Worm (Caenorhabditis elegans): ENCODE results near the gene W04E12.3.

DNA sequence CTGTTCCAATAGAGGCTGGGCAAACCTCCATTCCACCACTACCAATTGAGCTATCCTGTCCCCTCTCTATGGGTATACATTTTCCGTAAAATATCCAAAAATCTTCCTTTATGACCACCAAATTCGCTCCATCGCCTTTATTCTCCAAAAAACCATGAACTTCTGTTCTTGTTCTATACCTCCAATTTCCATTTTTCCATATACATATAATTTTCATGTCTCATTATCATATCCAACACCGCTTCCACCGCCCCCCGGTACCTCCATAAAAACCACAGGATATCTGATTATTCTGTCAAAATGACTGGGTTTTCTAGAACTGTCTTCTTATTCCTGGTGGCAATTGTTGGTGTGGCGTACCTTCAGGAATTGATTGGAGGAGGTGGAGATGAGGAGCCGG, 25.9 kb upstream of the W04E12.3 start, which contains the start of gene Y43F8C.17:
- TF ChIP-seq ama-1 (optimal IDR thresholded peaks at IDR 0.05) (no peak), ceh-16 (tag; optimal IDR thresholded peaks at IDR 0.05) (no peak), nhr-10 (tag; optimal IDR thresholded peaks at IDR 0.05) (no peak), elt-3 (tag; optimal IDR thresholded peaks at IDR 0.05) (no peak), elt-1 (tag; optimal IDR thresholded peaks at IDR 0.05) (no peak), ZK546.5 (tag; optimal IDR thresholded peaks at IDR 0.05) (no peak), nhr-21 (tag; optimal IDR thresholded peaks at IDR 0.05) (no peak), aly-2 (tag; optimal IDR thresholded peaks at IDR 0.05) (no peak), nhr-237 (tag; optimal IDR thresholded peaks at IDR 0.05) (no peak), unc-39 (tag; optimal IDR thresholded peaks at IDR 0.05) (no peak), lin-13 (GFP tag; optimal IDR thresholded peaks at IDR 0.05) (no peak)

All from whole organism, L2 larva.